Worm (Caenorhabditis elegans) whole organism, L1 larva: ENCODE data around the gene dpy-1.

Experiments used
- ceh-82 ChIP-seq, 3 experiments: fragments of 150-350 bp in 1 of 3; sonication (generic microtip) in 2 of 3; optimal IDR thresholded peaks; 2 replicates each; lab custom pipeline; 2014 to 2017; ENCODE audit warnings: missing biosample characterization in 3 of 3, missing genetic modification characterization in 3 of 3
- elt-3 ChIP-seq, 6 experiments: fragments of 150-350 bp in 1 of 6; sonication (generic microtip); optimal IDR thresholded peaks; 2 replicates each; lab custom pipeline; 2017 to 2018; ENCODE audit warnings: missing biosample characterization in 6 of 6, missing genetic modification characterization in 6 of 6, inconsistent platforms in 1 of 6
- jun-1 ChIP-seq: fragments of 150-350 bp; optimal IDR thresholded peaks from 2 replicates; lab custom pipeline; 2014; ENCODE audit warnings: missing biosample characterization, missing genetic modification reagents, missing genetic modification characterization
- lsy-2 ChIP-seq, 2 experiments: fragments of 150-350 bp; optimal IDR thresholded peaks; 2 replicates each; lab custom pipeline; 2014; ENCODE audit warnings: missing biosample characterization in 2 of 2, missing genetic modification characterization in 2 of 2
- mab-9 ChIP-seq: fragments of 200-800 bp; sonication (Bioruptor generic); IDR thresholded peaks from 2 replicates; pipeline ENCODE4 v1.3.6; 2022; ENCODE audit warnings: missing genetic modification reagents, missing genetic modification characterization, missing compliant biosample characterization
- nhr-11 ChIP-seq: fragments of 150-350 bp; optimal IDR thresholded peaks from 2 replicates; lab custom pipeline; 2014; ENCODE audit warnings: missing biosample characterization, missing genetic modification characterization
- nhr-77 ChIP-seq: fragments of 150-350 bp; optimal IDR thresholded peaks from 2 replicates; lab custom pipeline; 2014; ENCODE audit warnings: missing biosample characterization, missing genetic modification characterization

DNA sequence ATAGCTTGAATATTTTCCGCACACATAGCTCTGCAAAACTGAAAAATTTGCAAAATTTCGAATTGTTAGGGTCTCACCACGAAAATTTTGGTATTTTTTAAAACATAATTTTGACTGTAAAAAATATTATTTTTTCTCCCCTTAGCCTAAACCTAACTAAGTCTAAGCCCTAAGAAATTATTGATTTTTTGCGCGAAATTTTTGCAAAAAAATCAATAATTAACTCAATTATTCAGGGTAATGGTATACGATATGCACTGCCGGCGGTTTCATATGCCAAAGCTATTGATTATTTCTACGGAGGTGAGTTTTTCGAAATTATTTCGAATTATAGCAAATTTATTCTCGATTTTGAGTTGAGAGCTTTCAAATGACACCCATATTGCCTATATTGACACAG lies 46.6 kb downstream of the dpy-1 start:
- no peak for TF ChIP-seq mab-9 (GFP tag; lab: Robert Waterston, UW)
- no peak for TF ChIP-seq nhr-11
- no peak for TF ChIP-seq elt-3 (tag; optimal IDR thresholded peaks at IDR 0.05; lab: Kevin White, UChicago)
- no peak for TF ChIP-seq nhr-77 (tag; lab: Kevin White, UChicago)
- no peak for TF ChIP-seq ceh-82 (tag; optimal IDR thresholded peaks at IDR 0.05; lab: Kevin White, UChicago)
- TF ChIP-seq lsy-2 (tag; optimal IDR thresholded peaks at IDR 0.05; lab: Kevin White, UChicago), result no peak
- no peak for TF ChIP-seq jun-1 (tag; lab: Kevin White, UChicago)
